Worm (Caenorhabditis elegans) whole organism, L4 larva: Measurements from ENCODE around the gene arl-1.

Experiments used
- T26A8.4 ChIP-seq: fragments of 200-800 bp; sonication (Bioruptor generic); IDR thresholded peaks from 2 replicates; pipeline ENCODE4 v1.3.6; 2022; ENCODE audit warnings: missing genetic modification characterization, missing compliant biosample characterization
- Y5F2A.4 ChIP-seq: fragments of 200-800 bp; sonication (Bioruptor generic); optimal IDR thresholded peaks from 2 replicates; lab custom pipeline; 2018; ENCODE audit warnings: mild to moderate bottlenecking, missing genetic modification characterization, missing compliant biosample characterization
- ZK337.2 ChIP-seq: fragments of 200-800 bp; sonication (Bioruptor generic); IDR thresholded peaks from 2 replicates; pipeline ENCODE4 v1.3.6; 2022; ENCODE audit warnings: missing genetic modification reagents, missing genetic modification characterization, missing compliant biosample characterization
- daf-19 ChIP-seq: fragments of 200-800 bp; sonication (Bioruptor generic); conservative IDR thresholded peaks from 2 replicates; pipeline ENCODE4 v1.3.6; 2022; ENCODE audit warnings: missing genetic modification characterization, missing compliant biosample characterization
- lin-13 ChIP-seq: fragments of 150-350 bp; optimal IDR thresholded peaks from 2 replicates; lab custom pipeline; 2014; ENCODE audit warnings: missing biosample characterization, missing genetic modification reagents, missing genetic modification characterization
- skn-1 ChIP-seq: fragments of 150-350 bp; optimal IDR thresholded peaks from 2 replicates; lab custom pipeline; 2014; ENCODE audit warnings: missing biosample characterization, missing genetic modification characterization
- snpc-4 ChIP-seq: fragments of 150-350 bp; optimal IDR thresholded peaks from 2 replicates; lab custom pipeline; 2014; ENCODE audit warnings: missing biosample characterization, missing genetic modification characterization

DNA sequence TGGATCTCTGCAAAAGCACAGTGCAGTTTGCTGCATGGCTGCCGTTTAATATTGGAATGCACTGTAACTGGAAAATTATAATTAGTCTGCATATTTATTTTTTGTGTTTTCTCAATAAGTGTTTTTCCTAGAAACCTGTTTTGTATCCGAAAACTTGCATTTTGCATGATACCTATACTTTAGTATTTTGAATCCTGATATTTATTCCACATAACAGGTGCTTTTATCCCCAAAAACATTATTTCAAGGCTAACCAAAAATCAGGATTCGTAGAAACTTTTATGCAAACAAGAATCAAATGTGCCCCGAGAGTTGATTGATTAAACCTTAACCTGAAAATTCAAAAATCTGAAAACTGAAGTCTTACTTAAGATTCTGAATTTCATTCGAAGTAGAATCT, 28.8 kb downstream of the arl-1 start:
- TF ChIP-seq Y5F2A.4 (GFP tag; lab: Kevin White, UChicago) (no peak), daf-19 (GFP tag; lab: Robert Waterston, UW) (no peak), ZK337.2 (GFP tag; lab: Robert Waterston, UW) (no peak), skn-1 (no peak), snpc-4 (tag; lab: Kevin White, UChicago) (no peak), lin-13 (no peak), T26A8.4 (GFP tag; lab: Robert Waterston, UW) (no peak)
